Fruit fly (Drosophila melanogaster): ENCODE data around the gene zetaCOP.

dm6 chr3L:16679492-16680120, 6.3 kb upstream of the zetaCOP start:
- TF ChIP-seq psq (GFP tag; optimal IDR thresholded peaks at IDR 0.05) (no peak), Myc (optimal IDR thresholded peaks at IDR 0.05) (no peak), fru (GFP tag; optimal IDR thresholded peaks at IDR 0.05) (no peak), HLH106 (tag; optimal IDR thresholded peaks at IDR 0.05) (no peak)
